Fruit fly (Drosophila melanogaster) whole organism, adult: ENCODE measurements around the gene Atg8b.
A peak's percentile ranks its signal among the peaks of the same experiment; 100 is the strongest.

ENCODE experiments used
- CG11617 ChIP-seq: fragments of 200-800 bp; sonication (Bioruptor generic); optimal IDR thresholded peaks from 2 replicates; lab custom pipeline; 2017; ENCODE audit warnings: mild to moderate bottlenecking, missing biosample characterization, missing genetic modification reagents, missing genetic modification characterization
- CG12768 ChIP-seq: fragments of 200-800 bp; sonication (Bioruptor generic); optimal IDR thresholded peaks from 2 replicates; lab custom pipeline; 2017; ENCODE audit warnings: missing biosample characterization, missing genetic modification characterization, mild to moderate bottlenecking, moderate library complexity, missing genetic modification reagents
- CG14711 ChIP-seq: fragments of 200-800 bp; sonication (Bioruptor generic); optimal IDR thresholded peaks from 2 replicates; lab custom pipeline; 2018; ENCODE audit warnings: missing biosample characterization, mild to moderate bottlenecking, missing genetic modification characterization, moderate library complexity
- CG1620 ChIP-seq: fragments of 200-800 bp; sonication (Bioruptor generic); optimal IDR thresholded peaks from 2 replicates; lab custom pipeline; 2016; ENCODE audit warnings: missing biosample characterization, missing genetic modification characterization
- CG33017 ChIP-seq: fragments of 200-800 bp; sonication (Bioruptor generic); optimal IDR thresholded peaks from 2 replicates; lab custom pipeline; 2018; ENCODE audit warnings: missing biosample characterization, mild to moderate bottlenecking, missing genetic modification characterization, moderate library complexity
- CG5204 ChIP-seq: fragments of 200-800 bp; sonication (Bioruptor generic); optimal IDR thresholded peaks from 2 replicates; lab custom pipeline; 2016; ENCODE audit warnings: missing biosample characterization, missing genetic modification characterization
- CG7045 ChIP-seq: fragments of 200-800 bp; sonication (Bioruptor generic); optimal IDR thresholded peaks from 2 replicates; lab custom pipeline; 2017; ENCODE audit warnings: missing biosample characterization, mild to moderate bottlenecking, missing genetic modification characterization
- CG7101 ChIP-seq: fragments of 200-800 bp; sonication (Bioruptor generic); optimal IDR thresholded peaks from 2 replicates; lab custom pipeline; 2018; ENCODE audit warnings: missing biosample characterization, mild to moderate bottlenecking, missing genetic modification characterization, moderate library complexity
- Clk ChIP-seq: fragments of 200-800 bp; sonication (Bioruptor generic); optimal IDR thresholded peaks from 2 replicates; lab custom pipeline; 2017; ENCODE audit warnings: missing biosample characterization, missing genetic modification characterization
- Crg-1 ChIP-seq: fragments of 200-800 bp; sonication (Bioruptor generic); optimal IDR thresholded peaks from 2 replicates; lab custom pipeline; 2016; ENCODE audit warnings: missing biosample characterization, missing genetic modification characterization
- Hr96 ChIP-seq: fragments of 200-800 bp; sonication (Bioruptor generic); optimal IDR thresholded peaks from 2 replicates; lab custom pipeline; 2016; ENCODE audit warnings: missing biosample characterization, missing genetic modification characterization
- Mnt ChIP-seq: fragments of 200-800 bp; sonication (Bioruptor generic); optimal IDR thresholded peaks from 2 replicates; lab custom pipeline; 2016; ENCODE audit warnings: missing biosample characterization, mild to moderate bottlenecking, missing genetic modification characterization
- bab1 ChIP-seq: fragments of 200-800 bp; sonication (Bioruptor generic); optimal IDR thresholded peaks from 3 replicates; lab custom pipeline; 2019; ENCODE audit warnings: missing biosample characterization, mild to moderate bottlenecking, missing genetic modification characterization, moderate library complexity
- cic ChIP-seq: fragments of 200-800 bp; sonication (Bioruptor generic); optimal IDR thresholded peaks from 2 replicates; lab custom pipeline; 2017; ENCODE audit warnings: missing biosample characterization, mild to moderate bottlenecking, missing genetic modification characterization, moderate library complexity
- cnc ChIP-seq, 2 experiments: fragments of >200 bp; optimal IDR thresholded peaks; 2 replicates each; lab custom pipeline; 2017
- kay ChIP-seq: fragments of 200-800 bp; sonication (Bioruptor generic); peaks from one replicate; lab custom pipeline; 2016; ENCODE audit warnings: missing biosample characterization, missing genetic modification characterization, borderline replicate concordance
- ovo ChIP-seq: fragments of 200-800 bp; sonication (Bioruptor generic); optimal IDR thresholded peaks from 2 replicates; lab custom pipeline; 2016; ENCODE audit warnings: missing biosample characterization, missing genetic modification characterization
- pad ChIP-seq: fragments of 200-800 bp; sonication (Bioruptor generic); optimal IDR thresholded peaks from 3 replicates; lab custom pipeline; 2017; ENCODE audit warnings: missing biosample characterization, missing genetic modification characterization, mild to moderate bottlenecking, moderate library complexity, missing genetic modification reagents
- tj ChIP-seq: fragments of 200-800 bp; sonication (Bioruptor generic); optimal IDR thresholded peaks from 3 replicates; lab custom pipeline; 2017; ENCODE audit warnings: missing biosample characterization, mild to moderate bottlenecking, missing genetic modification characterization, moderate library complexity
- toe ChIP-seq: fragments of 200-800 bp; sonication (Bioruptor generic); optimal IDR thresholded peaks from 2 replicates; lab custom pipeline; 2016; ENCODE audit warnings: missing biosample characterization, missing genetic modification characterization

Gene Atg8b

dm6 chr3R:17712623-17713521 lies 12.0 kb downstream of the Atg8b start:
- TF ChIP-seq toe (GFP tag; lab: Kevin White, UChicago), result no peak
- TF ChIP-seq CG5204, result no peak
- peak; percentile 28 for TF ChIP-seq CG12768 (GFP tag; lab: Kevin White, UChicago)
- TF ChIP-seq CG7045 (GFP tag; lab: Kevin White, UChicago), result no peak
- no peak for TF ChIP-seq kay (GFP tag; lab: Kevin White, UChicago)
- TF ChIP-seq cic, result peak; percentile 27
- TF ChIP-seq Mnt (GFP tag; lab: Kevin White, UChicago), result no peak
- no peak for TF ChIP-seq Hr96 (GFP tag; lab: Kevin White, UChicago)
- TF ChIP-seq cnc (optimal IDR thresholded peaks at IDR 0.05; lab: Kevin White, UChicago), result no peak
- TF ChIP-seq Crg-1 (GFP tag; lab: Kevin White, UChicago), result no peak
- no peak for TF ChIP-seq CG11617 (GFP tag; lab: Kevin White, UChicago)
- no peak for TF ChIP-seq CG1620 (GFP tag; lab: Kevin White, UChicago)
- peak; percentile 29 for TF ChIP-seq ovo
- no peak for TF ChIP-seq Clk
- peak; percentile 56 for TF ChIP-seq tj
- no peak for TF ChIP-seq CG33017 (tag; lab: Kevin White, UChicago)
- no peak for TF ChIP-seq CG7101 (tag; lab: Kevin White, UChicago)
- TF ChIP-seq bab1 (GFP tag; lab: Kevin White, UChicago), result no peak
- no peak for TF ChIP-seq CG14711
- peak; percentile 82 for TF ChIP-seq pad (GFP tag; lab: Kevin White, UChicago)

dm6 chr3R:17711646-17711975 lies 13.3 kb downstream of the Atg8b start:
- TF ChIP-seq bab1 (GFP tag; lab: Kevin White, UChicago), result no peak
- no peak for TF ChIP-seq CG7101 (tag; lab: Kevin White, UChicago)
- TF ChIP-seq pad (GFP tag; lab: Kevin White, UChicago), result no peak

dm6 chr3R:17710900-17711645 lies 13.8 kb downstream of the Atg8b start:
- TF ChIP-seq CG5204 (no peak), CG1620 (GFP tag; lab: Kevin White, UChicago) (no peak), Mnt (GFP tag; lab: Kevin White, UChicago) (no peak), cnc (optimal IDR thresholded peaks at IDR 0.05; lab: Kevin White, UChicago) (no peak), Clk (no peak), ovo (no peak), CG11617 (GFP tag; lab: Kevin White, UChicago) (no peak), CG14711 (no peak), pad (GFP tag; lab: Kevin White, UChicago) (no peak), CG12768 (GFP tag; lab: Kevin White, UChicago) (no peak), tj (no peak)

dm6 chr3R:17710418-17710817 lies 14.4 kb downstream of the Atg8b start:
- TF ChIP-seq bab1 (GFP tag; lab: Kevin White, UChicago) (no peak), tj (no peak), CG1620 (GFP tag; lab: Kevin White, UChicago) (no peak), Mnt (GFP tag; lab: Kevin White, UChicago) (no peak), kay (GFP tag; lab: Kevin White, UChicago) (no peak), toe (GFP tag; lab: Kevin White, UChicago) (no peak), pad (GFP tag; lab: Kevin White, UChicago) (no peak), Clk (no peak), CG5204 (no peak), CG14711 (no peak), CG33017 (tag; lab: Kevin White, UChicago) (no peak), cnc (optimal IDR thresholded peaks at IDR 0.05; lab: Kevin White, UChicago) (no peak), CG11617 (GFP tag; lab: Kevin White, UChicago) (no peak), Crg-1 (GFP tag; lab: Kevin White, UChicago) (no peak), ovo (no peak), Hr96 (GFP tag; lab: Kevin White, UChicago) (no peak), CG7101 (tag; lab: Kevin White, UChicago) (no peak), CG7045 (GFP tag; lab: Kevin White, UChicago) (no peak), CG12768 (GFP tag; lab: Kevin White, UChicago) (no peak)

DNA sequence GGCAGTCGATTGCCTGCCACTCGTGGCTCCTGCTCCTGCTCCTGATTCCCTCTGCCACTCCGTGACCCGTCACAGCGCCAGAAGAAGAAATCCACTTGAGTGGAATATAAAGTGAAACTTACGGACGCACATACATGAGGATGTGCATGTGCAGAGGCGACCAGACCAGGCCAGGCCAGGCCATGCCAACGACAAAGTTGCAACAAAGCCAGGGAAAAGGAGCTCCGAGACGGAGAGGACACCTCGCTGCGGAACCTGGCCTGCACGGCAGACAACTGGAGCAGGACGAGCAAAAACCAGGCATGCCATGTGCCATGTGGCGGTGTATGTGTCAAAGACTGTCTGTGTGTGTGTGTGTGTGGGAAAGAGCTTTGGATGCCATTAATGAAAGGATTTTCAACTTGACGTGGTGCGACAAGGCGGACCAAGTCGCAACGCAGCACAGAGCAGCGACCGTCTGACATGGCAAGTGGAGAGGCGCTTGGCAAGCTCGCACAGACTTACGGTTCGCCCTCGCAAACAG lies 15.2 kb downstream of the Atg8b start:
- TF ChIP-seq Mnt (GFP tag; lab: Kevin White, UChicago) (no peak), kay (GFP tag; lab: Kevin White, UChicago) (no peak), cic (no peak), Clk (no peak), pad (GFP tag; lab: Kevin White, UChicago) (no peak), tj (no peak), CG11617 (GFP tag; lab: Kevin White, UChicago) (no peak), CG14711 (no peak), CG33017 (tag; lab: Kevin White, UChicago) (no peak), CG7101 (tag; lab: Kevin White, UChicago) (no peak), bab1 (GFP tag; lab: Kevin White, UChicago) (no peak)
